Worm (Caenorhabditis elegans) whole organism, mixed stage, embryonic: ENCODE results near the gene ymel-1.

Experiments
- M03D4.4 ChIP-seq: sonication (generic microtip); optimal IDR thresholded peaks from 2 replicates; lab custom pipeline; 2017; ENCODE audit warnings: mild to moderate bottlenecking, missing genetic modification characterization, missing compliant biosample characterization
- bed-3 ChIP-seq: fragments of 200-800 bp; sonication (Bioruptor generic); optimal IDR thresholded peaks from 3 replicates; lab custom pipeline; 2018; ENCODE audit warnings: mild to moderate bottlenecking, missing genetic modification characterization, moderate library complexity, missing compliant biosample characterization
- blmp-1 ChIP-seq: fragments of 150-350 bp; optimal IDR thresholded peaks from 2 replicates; lab custom pipeline; 2014; ENCODE audit warnings: missing biosample characterization, missing genetic modification characterization
- ceh-39 ChIP-seq: fragments of 150-350 bp; optimal IDR thresholded peaks from 2 replicates; lab custom pipeline; 2014; ENCODE audit warnings: missing biosample characterization, missing genetic modification characterization
- ceh-43 ChIP-seq: fragments of 200-800 bp; sonication (Bioruptor generic); optimal IDR thresholded peaks from 2 replicates; lab custom pipeline; 2018; ENCODE audit warnings: mild to moderate bottlenecking, missing genetic modification characterization, moderate library complexity, missing compliant biosample characterization
- ceh-83 ChIP-seq: fragments of 200-800 bp; sonication (Bioruptor generic); optimal IDR thresholded peaks from 2 replicates; lab custom pipeline; 2018; ENCODE audit warnings: mild to moderate bottlenecking, missing genetic modification characterization, missing compliant biosample characterization
- ces-1 ChIP-seq: fragments of 150-350 bp; optimal IDR thresholded peaks from 2 replicates; lab custom pipeline; 2014; ENCODE audit warnings: missing biosample characterization, missing genetic modification reagents, missing genetic modification characterization
- cnd-1 ChIP-seq: fragments of 200-800 bp; sonication (Bioruptor generic); optimal IDR thresholded peaks from 2 replicates; lab custom pipeline; 2018; ENCODE audit warnings: mild to moderate bottlenecking, missing genetic modification characterization, missing compliant biosample characterization
- drap-1 ChIP-seq: fragments of 200-800 bp; sonication (Bioruptor generic); optimal IDR thresholded peaks from 3 replicates; lab custom pipeline; 2018; ENCODE audit warnings: mild to moderate bottlenecking, missing genetic modification characterization, missing compliant biosample characterization
- elt-1 ChIP-seq: sonication (generic microtip); optimal IDR thresholded peaks from 2 replicates; lab custom pipeline; 2017; ENCODE audit warnings: missing genetic modification characterization, mild to moderate bottlenecking, missing compliant biosample characterization, antibody characterized with exemption, moderate library complexity, borderline replicate concordance; ENCODE audit not compliant: insufficient read depth
- elt-3 ChIP-seq: fragments of 150-350 bp; optimal IDR thresholded peaks from 2 replicates; lab custom pipeline; 2014; ENCODE audit warnings: missing biosample characterization, missing genetic modification characterization
- flh-1 ChIP-seq: fragments of 200-800 bp; sonication (Bioruptor generic); optimal IDR thresholded peaks from 2 replicates; lab custom pipeline; 2018; ENCODE audit warnings: mild to moderate bottlenecking, missing genetic modification characterization, moderate library complexity, missing compliant biosample characterization
- ham-2 ChIP-seq: fragments of 200-800 bp; sonication (Bioruptor generic); optimal IDR thresholded peaks from 2 replicates; lab custom pipeline; 2018; ENCODE audit warnings: mild to moderate bottlenecking, missing genetic modification characterization, missing compliant biosample characterization
- hlh-1 ChIP-seq: fragments of 150-350 bp; optimal IDR thresholded peaks from 2 replicates; lab custom pipeline; 2014; ENCODE audit warnings: missing biosample characterization, missing genetic modification reagents, missing genetic modification characterization
- lin-13 ChIP-seq: fragments of 150-350 bp; optimal IDR thresholded peaks from 2 replicates; lab custom pipeline; 2014; ENCODE audit warnings: missing biosample characterization, missing genetic modification characterization
- lin-32 ChIP-seq: fragments of 200-800 bp; sonication (Bioruptor generic); optimal IDR thresholded peaks from 2 replicates; lab custom pipeline; 2018; ENCODE audit warnings: mild to moderate bottlenecking, missing genetic modification characterization, missing compliant biosample characterization
- lsy-2 ChIP-seq: fragments of 150-350 bp; optimal IDR thresholded peaks from 2 replicates; lab custom pipeline; 2014; ENCODE audit warnings: missing biosample characterization, missing genetic modification characterization
- mab-5 ChIP-seq: fragments of 150-350 bp; optimal IDR thresholded peaks from 2 replicates; lab custom pipeline; 2014; ENCODE audit warnings: missing biosample characterization, missing genetic modification characterization
- mep-1 ChIP-seq: fragments of 150-350 bp; optimal IDR thresholded peaks from 2 replicates; lab custom pipeline; 2017; ENCODE audit warnings: missing biosample characterization, missing genetic modification reagents, missing genetic modification characterization, inconsistent platforms
- mls-2 ChIP-seq: sonication (generic microtip); optimal IDR thresholded peaks from 2 replicates; lab custom pipeline; 2016; ENCODE audit warnings: mild to moderate bottlenecking, missing genetic modification characterization, moderate library complexity, missing compliant biosample characterization
- nhr-12 ChIP-seq: fragments of 150-350 bp; optimal IDR thresholded peaks from 2 replicates; lab custom pipeline; 2014; ENCODE audit warnings: missing biosample characterization, missing genetic modification characterization
- nhr-2 ChIP-seq: fragments of 150-350 bp; optimal IDR thresholded peaks from 2 replicates; lab custom pipeline; 2014; ENCODE audit warnings: missing biosample characterization, missing genetic modification characterization
- nhr-237 ChIP-seq: fragments of 150-350 bp; optimal IDR thresholded peaks from 2 replicates; lab custom pipeline; 2014; ENCODE audit warnings: missing biosample characterization, missing genetic modification characterization
- nhr-28 ChIP-seq: fragments of 150-350 bp; optimal IDR thresholded peaks from 2 replicates; lab custom pipeline; 2014; ENCODE audit warnings: missing biosample characterization, missing genetic modification characterization
- nhr-76 ChIP-seq: sonication (generic microtip); optimal IDR thresholded peaks from 2 replicates; lab custom pipeline; 2017; ENCODE audit warnings: missing biosample characterization, missing genetic modification characterization
- pha-4 ChIP-seq: fragments of 150-350 bp; optimal IDR thresholded peaks from 2 replicates; lab custom pipeline; 2018; ENCODE audit warnings: missing biosample characterization, missing genetic modification reagents, missing genetic modification characterization
- sem-2 ChIP-seq: fragments of 200-800 bp; sonication (Bioruptor generic); optimal IDR thresholded peaks from 2 replicates; lab custom pipeline; 2018; ENCODE audit warnings: mild to moderate bottlenecking, missing genetic modification characterization, missing compliant biosample characterization
- snpc-4 ChIP-seq: fragments of 150-350 bp; optimal IDR thresholded peaks from 2 replicates; lab custom pipeline; 2014; ENCODE audit warnings: missing biosample characterization, missing genetic modification characterization
- sptf-1 ChIP-seq: sonication (generic microtip); optimal IDR thresholded peaks from 2 replicates; lab custom pipeline; 2017; ENCODE audit warnings: mild to moderate bottlenecking, missing genetic modification characterization, moderate library complexity, missing compliant biosample characterization
- tbx-8 ChIP-seq: fragments of 200-800 bp; sonication (Bioruptor generic); optimal IDR thresholded peaks from 2 replicates; lab custom pipeline; 2018; ENCODE audit warnings: mild to moderate bottlenecking, missing genetic modification characterization, moderate library complexity, missing compliant biosample characterization
- unc-120 ChIP-seq: sonication (generic microtip); optimal IDR thresholded peaks from 2 replicates; lab custom pipeline; 2017; ENCODE audit warnings: missing genetic modification characterization, missing compliant biosample characterization; ENCODE audit not compliant: poor library complexity, severe bottlenecking
- unc-39 ChIP-seq: fragments of 150-350 bp; optimal IDR thresholded peaks from 2 replicates; lab custom pipeline; 2014; ENCODE audit warnings: missing biosample characterization, missing genetic modification characterization
- unc-62 ChIP-seq: fragments of 150-350 bp; optimal IDR thresholded peaks from 2 replicates; lab custom pipeline; 2014; ENCODE audit warnings: missing biosample characterization, missing genetic modification reagents, missing genetic modification characterization
- zip-8 ChIP-seq: fragments of 150-350 bp; optimal IDR thresholded peaks from 2 replicates; lab custom pipeline; 2014; ENCODE audit warnings: missing biosample characterization, missing genetic modification characterization
- ztf-11 ChIP-seq: fragments of 150-350 bp; optimal IDR thresholded peaks from 2 replicates; lab custom pipeline; 2014; ENCODE audit warnings: missing biosample characterization, missing genetic modification characterization

Gene ymel-1

ce11 chrIII:10423906-10424305 lies 8.0 kb downstream of the ymel-1 start, which contains the start of gene M03C11.6:
TSS of gene M03C11.6 (minus strand) at chrIII:10424006.
- TF ChIP-seq sem-2 (GFP tag; lab: Kevin White, UChicago) (no peak), M03D4.4 (tag; lab: Kevin White, UChicago) (no peak), cnd-1 (tag; lab: Kevin White, UChicago) (no peak), elt-1 (tag; lab: Kevin White, UChicago) (no peak), unc-62 (GFP tag; lab: Kevin White, UChicago) (no peak), tbx-8 (GFP tag; lab: Kevin White, UChicago) (no peak), mab-5 (tag; lab: Kevin White, UChicago) (no peak), ces-1 (GFP tag; lab: Kevin White, UChicago) (no peak)

ce11 chrIII:10427882-10428281 lies 11.9 kb downstream of the ymel-1 start, which contains the start of gene prp-3:
TSS of gene prp-3 (minus strand) at chrIII:10427982.
- TF ChIP-seq elt-1 (tag; lab: Kevin White, UChicago) (no peak), nhr-76 (tag; lab: Kevin White, UChicago) (no peak), elt-3 (tag; lab: Kevin White, UChicago) (no peak), mep-1 (tag; lab: Kevin White, UChicago) (no peak), lin-32 (GFP tag; lab: Kevin White, UChicago) (no peak), pha-4 (tag; lab: Kevin White, UChicago) (no peak), bed-3 (GFP tag; lab: Kevin White, UChicago) (no peak), nhr-237 (tag; lab: Kevin White, UChicago) (no peak), ceh-83 (no peak), nhr-2 (tag; lab: Kevin White, UChicago) (no peak)

ce11 chrIII:10432104-10432503 lies 16.2 kb downstream of the ymel-1 start:
- peak; percentile 69 for TF ChIP-seq mls-2 (tag; lab: Kevin White, UChicago)
- TF ChIP-seq snpc-4 (tag; lab: Kevin White, UChicago): no peak
- no peak for TF ChIP-seq nhr-2 (tag; lab: Kevin White, UChicago)
- peak; percentile 34 for TF ChIP-seq sem-2 (GFP tag; lab: Kevin White, UChicago)
- TF ChIP-seq M03D4.4 (tag; lab: Kevin White, UChicago): peak; percentile 75
- no peak for TF ChIP-seq nhr-76 (tag; lab: Kevin White, UChicago)
- TF ChIP-seq ceh-43 (GFP tag; lab: Kevin White, UChicago): peak; percentile 46
- peak; percentile 92 for TF ChIP-seq hlh-1 (tag; lab: Kevin White, UChicago)
- peak; percentile 79 for TF ChIP-seq cnd-1 (tag; lab: Kevin White, UChicago)
- TF ChIP-seq unc-120 (tag; lab: Kevin White, UChicago): peak; percentile 86
- peak; percentile 21 for TF ChIP-seq ces-1 (GFP tag; lab: Kevin White, UChicago)
- no peak for TF ChIP-seq tbx-8 (GFP tag; lab: Kevin White, UChicago)
- peak; percentile 72 for TF ChIP-seq drap-1 (GFP tag; lab: Kevin White, UChicago)
- TF ChIP-seq pha-4 (tag; lab: Kevin White, UChicago): peak; percentile 4
- TF ChIP-seq mep-1 (tag; lab: Kevin White, UChicago): no peak
- no peak for TF ChIP-seq zip-8
- TF ChIP-seq ceh-39 (tag; lab: Kevin White, UChicago): no peak
- no peak for TF ChIP-seq blmp-1
- TF ChIP-seq nhr-237 (tag; lab: Kevin White, UChicago): no peak
- TF ChIP-seq flh-1 (GFP tag; lab: Kevin White, UChicago): peak; percentile 17
- peak; percentile 14 for TF ChIP-seq nhr-28 (tag; lab: Kevin White, UChicago)
- peak; percentile 2 for TF ChIP-seq ham-2 (GFP tag; lab: Kevin White, UChicago)
- peak; percentile 50 for TF ChIP-seq lin-13 (tag; lab: Kevin White, UChicago)
- TF ChIP-seq elt-3 (tag; lab: Kevin White, UChicago): no peak
- TF ChIP-seq unc-62 (GFP tag; lab: Kevin White, UChicago): peak; percentile 73
- peak; percentile 21 for TF ChIP-seq bed-3 (GFP tag; lab: Kevin White, UChicago)
- no peak for TF ChIP-seq ztf-11 (tag; lab: Kevin White, UChicago)
- peak; percentile 72 for TF ChIP-seq sptf-1 (tag; lab: Kevin White, UChicago)
- TF ChIP-seq mab-5 (tag; lab: Kevin White, UChicago): peak; percentile 54
- TF ChIP-seq ceh-83: peak; percentile 84
- peak; percentile 53 for TF ChIP-seq lin-32 (GFP tag; lab: Kevin White, UChicago)
- peak; percentile 8 for TF ChIP-seq lsy-2 (tag; lab: Kevin White, UChicago)
- TF ChIP-seq elt-1 (tag; lab: Kevin White, UChicago): no peak
- TF ChIP-seq unc-39: no peak
- no peak for TF ChIP-seq nhr-12 (tag; lab: Kevin White, UChicago)
